Fruit fly (Drosophila melanogaster): Measurements from ENCODE around the gene Sid.

Sid gene

DNA sequence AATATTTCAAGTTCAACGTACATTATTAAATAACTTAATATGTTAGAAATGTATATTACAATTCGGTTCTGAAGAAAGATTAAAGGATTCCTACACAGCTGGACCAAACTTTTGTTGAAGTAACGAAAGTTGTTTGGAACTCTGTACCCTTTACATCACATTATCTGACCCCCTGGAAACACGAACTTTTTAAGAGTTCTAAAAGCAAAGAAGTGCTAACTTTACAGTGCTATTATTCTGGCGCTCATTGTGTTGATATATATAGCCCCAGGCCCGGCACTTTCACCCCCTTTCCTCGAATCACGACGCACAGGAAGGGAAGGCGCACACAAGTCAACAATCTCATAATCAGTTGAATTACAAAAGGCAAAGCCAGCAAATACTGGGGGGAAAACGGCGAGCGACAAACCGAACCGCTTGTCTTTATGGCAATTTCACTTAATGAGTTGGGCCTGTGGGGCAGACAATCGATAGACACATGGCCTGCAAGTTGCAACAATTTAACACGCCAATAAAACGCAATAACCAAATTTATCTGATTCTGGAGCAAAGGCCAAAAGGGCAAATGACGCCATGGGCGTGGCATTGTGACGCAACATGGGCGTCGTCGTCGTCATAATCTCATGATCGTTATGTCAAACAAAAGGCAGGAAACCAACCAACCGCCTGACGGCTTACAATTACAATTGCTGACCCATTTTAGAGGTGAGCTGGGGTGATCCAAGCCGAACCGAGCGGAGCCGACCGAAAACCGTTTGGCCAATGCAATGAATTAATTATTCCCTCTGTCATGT lies 41.1 kb upstream of the Sid start (continued):
- TF ChIP-seq Usf (GFP tag; optimal IDR thresholded peaks at IDR 0.05) (no peak), TFAM (GFP tag; optimal IDR thresholded peaks at IDR 0.05) (no peak), CG4617 (GFP tag; optimal IDR thresholded peaks at IDR 0.05; ENCODE audit: borderline replicate concordance) (no peak), CG1602 (GFP tag; optimal IDR thresholded peaks at IDR 0.05) (no peak), Max (GFP tag; optimal IDR thresholded peaks at IDR 0.05) (no peak), CG32532 (GFP tag; IDR thresholded peaks at IDR 0.05) (no peak), CG16813 (GFP tag; IDR thresholded peaks at IDR 0.05; ENCODE audit: partially characterized antibody) (no peak), CG10321 (GFP tag; IDR thresholded peaks at IDR 0.05) (no peak), scrt (GFP tag; optimal IDR thresholded peaks at IDR 0.05) (no peak), CG11247 (GFP tag; IDR thresholded peaks at IDR 0.05) (no peak), Jarid2 (GFP tag; optimal IDR thresholded peaks at IDR 0.05) (no peak), MESR4 (GFP tag; optimal IDR thresholded peaks at IDR 0.05) (no peak), schlank (tag; optimal IDR thresholded peaks at IDR 0.05) (no peak), tap (tag; optimal IDR thresholded peaks at IDR 0.05) (no peak), CG9727 (GFP tag; optimal IDR thresholded peaks at IDR 0.05) (no peak), CG8478 (optimal IDR thresholded peaks at IDR 0.05) (no peak), hkb (optimal IDR thresholded peaks at IDR 0.05) (no peak), hkb (GFP tag; IDR thresholded peaks at IDR 0.05) (no peak)

dm6 chr3R:28630092-28630491 lies 40.4 kb upstream of the Sid start:
- TF ChIP-seq Mes4 (GFP tag; optimal IDR thresholded peaks at IDR 0.05) = no peak
- no peak for TF ChIP-seq CG14441 (GFP tag; IDR thresholded peaks at IDR 0.05)
- no peak for TF ChIP-seq luna (GFP tag; optimal IDR thresholded peaks at IDR 0.05)
- TF ChIP-seq Fer2 (tag; optimal IDR thresholded peaks at IDR 0.05) = no peak
- TF ChIP-seq Rx (GFP tag; IDR thresholded peaks at IDR 0.05) = no peak
- TF ChIP-seq CG8359 (GFP tag; optimal IDR thresholded peaks at IDR 0.05; ENCODE audit: borderline replicate concordance) = peak; percentile 9
- TF ChIP-seq ap (GFP tag; IDR thresholded peaks at IDR 0.05) = 0 out of 2 replicates have a peak, but pooled peaks have one; percentile 16
- 0 out of 3 replicates have a peak, but pooled peaks have one; percentile 26 for TF ChIP-seq CG17361 (GFP tag; IDR thresholded peaks at IDR 0.05)
- no peak for TF ChIP-seq nerfin-1 (tag; optimal IDR thresholded peaks at IDR 0.05)
- TF ChIP-seq sc (optimal IDR thresholded peaks at IDR 0.05) = no peak
- TF ChIP-seq sc (GFP tag; optimal IDR thresholded peaks at IDR 0.05) = peak; percentile 13
- TF ChIP-seq hbn (GFP tag; IDR thresholded peaks at IDR 0.05; ENCODE audit: partially characterized antibody) = no peak
- TF ChIP-seq CG9876 (GFP tag; optimal IDR thresholded peaks at IDR 0.05) = no peak
- TF ChIP-seq CG6765 (GFP tag; optimal IDR thresholded peaks at IDR 0.05) = no peak
- TF ChIP-seq CG15073 (GFP tag; optimal IDR thresholded peaks at IDR 0.05) = no peak
- TF ChIP-seq CG2875 (GFP tag; optimal IDR thresholded peaks at IDR 0.05) = no peak
- no peak for TF ChIP-seq jumu (GFP tag; optimal IDR thresholded peaks at IDR 0.05)
- TF ChIP-seq Ptx1 (GFP tag; IDR thresholded peaks at IDR 0.05) = no peak
- no peak for TF ChIP-seq Myb (GFP tag; optimal IDR thresholded peaks at IDR 0.05)
- peak; percentile 34 for TF ChIP-seq CG11504 (tag; optimal IDR thresholded peaks at IDR 0.05)
- TF ChIP-seq gem (tag; optimal IDR thresholded peaks at IDR 0.05) = peak; percentile 26
- no peak for TF ChIP-seq CG7745 (tag; optimal IDR thresholded peaks at IDR 0.05)
- TF ChIP-seq CG15601 (tag; optimal IDR thresholded peaks at IDR 0.05) = no peak
- no peak for TF ChIP-seq CG17912 (GFP tag; optimal IDR thresholded peaks at IDR 0.05)
- TF ChIP-seq CG33557 (GFP tag; optimal IDR thresholded peaks at IDR 0.05) = no peak
- TF ChIP-seq CG18011 (GFP tag; optimal IDR thresholded peaks at IDR 0.05) = no peak
- TF ChIP-seq CG10274 (GFP tag; optimal IDR thresholded peaks at IDR 0.05) = no peak
- TF ChIP-seq Gsc (GFP tag; IDR thresholded peaks at IDR 0.05) = no peak
- no peak for TF ChIP-seq Bdp1 (GFP tag; optimal IDR thresholded peaks at IDR 0.05)
- no peak for TF ChIP-seq Hr51 (GFP tag; optimal IDR thresholded peaks at IDR 0.05)
- no peak for TF ChIP-seq Six4 (GFP tag; optimal IDR thresholded peaks at IDR 0.05)
- TF ChIP-seq CG10366 (GFP tag; IDR thresholded peaks at IDR 0.05) = no peak
